Fruit fly (Drosophila melanogaster) whole organism, adult: ENCODE measurements around the gene CG32669.

Experiments
- CG5204 ChIP-seq: fragments of 200-800 bp; sonication (Bioruptor generic); optimal IDR thresholded peaks from 2 replicates; lab custom pipeline; 2016; ENCODE audit warnings: missing biosample characterization, missing genetic modification characterization
- CG7045 ChIP-seq: fragments of 200-800 bp; sonication (Bioruptor generic); optimal IDR thresholded peaks from 2 replicates; lab custom pipeline; 2017; ENCODE audit warnings: missing biosample characterization, mild to moderate bottlenecking, missing genetic modification characterization
- CG7101 ChIP-seq: fragments of 200-800 bp; sonication (Bioruptor generic); optimal IDR thresholded peaks from 2 replicates; lab custom pipeline; 2018; ENCODE audit warnings: missing biosample characterization, mild to moderate bottlenecking, missing genetic modification characterization, moderate library complexity
- Crg-1 ChIP-seq: fragments of 200-800 bp; sonication (Bioruptor generic); optimal IDR thresholded peaks from 2 replicates; lab custom pipeline; 2016; ENCODE audit warnings: missing biosample characterization, missing genetic modification characterization
- Hr96 ChIP-seq: fragments of 200-800 bp; sonication (Bioruptor generic); optimal IDR thresholded peaks from 2 replicates; lab custom pipeline; 2016; ENCODE audit warnings: missing biosample characterization, missing genetic modification characterization
- Mnt ChIP-seq: fragments of 200-800 bp; sonication (Bioruptor generic); optimal IDR thresholded peaks from 2 replicates; lab custom pipeline; 2016; ENCODE audit warnings: missing biosample characterization, mild to moderate bottlenecking, missing genetic modification characterization
- bab1 ChIP-seq: fragments of 200-800 bp; sonication (Bioruptor generic); optimal IDR thresholded peaks from 3 replicates; lab custom pipeline; 2019; ENCODE audit warnings: missing biosample characterization, mild to moderate bottlenecking, missing genetic modification characterization, moderate library complexity
- cnc ChIP-seq, 2 experiments: fragments of >200 bp; optimal IDR thresholded peaks; 2 replicates each; lab custom pipeline; 2017
- kay ChIP-seq: fragments of 200-800 bp; sonication (Bioruptor generic); peaks from one replicate; lab custom pipeline; 2016; ENCODE audit warnings: missing biosample characterization, missing genetic modification characterization, borderline replicate concordance
- ovo ChIP-seq: fragments of 200-800 bp; sonication (Bioruptor generic); optimal IDR thresholded peaks from 2 replicates; lab custom pipeline; 2016; ENCODE audit warnings: missing biosample characterization, missing genetic modification characterization
- pad ChIP-seq: fragments of 200-800 bp; sonication (Bioruptor generic); optimal IDR thresholded peaks from 3 replicates; lab custom pipeline; 2017; ENCODE audit warnings: missing biosample characterization, missing genetic modification characterization, mild to moderate bottlenecking, moderate library complexity, missing genetic modification reagents

DNA sequence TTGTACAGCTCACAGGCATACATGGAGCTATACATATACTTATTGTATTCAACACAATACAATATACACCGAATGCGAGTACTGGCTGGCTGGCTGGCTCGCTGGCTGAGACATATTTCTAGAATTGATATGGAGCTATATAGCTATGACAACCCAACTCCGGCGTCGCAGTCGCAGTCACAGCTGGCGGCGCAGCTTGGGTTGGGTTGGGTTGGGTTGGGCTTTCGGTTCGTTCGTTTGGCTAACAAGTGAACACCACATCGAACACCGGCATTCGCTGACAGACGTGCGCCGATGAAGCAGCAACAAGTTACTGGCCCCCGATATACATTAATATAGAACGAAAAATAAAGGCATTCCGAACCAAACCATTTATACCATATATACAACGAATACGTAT is 5.9 kb downstream of the CG32669 start, which contains the start of gene CG15210:
- no peak for TF ChIP-seq CG7101 (tag; lab: Kevin White, UChicago)
- TF ChIP-seq pad: no peak
- TF ChIP-seq Mnt (GFP tag; lab: Kevin White, UChicago): no peak
- no peak for TF ChIP-seq cnc (optimal IDR thresholded peaks at IDR 0.05; lab: Kevin White, UChicago)
- TF ChIP-seq bab1 (GFP tag; lab: Kevin White, UChicago): peak; percentile 20
- TF ChIP-seq CG7045 (GFP tag; lab: Kevin White, UChicago): no peak
- no peak for TF ChIP-seq Hr96 (GFP tag; lab: Kevin White, UChicago)
- TF ChIP-seq CG5204: no peak
- TF ChIP-seq Crg-1: no peak
- no peak for TF ChIP-seq ovo (GFP tag; lab: Kevin White, UChicago)
- no peak for TF ChIP-seq kay (GFP tag; lab: Kevin White, UChicago)
